Fruit fly (Drosophila melanogaster): Measurements from ENCODE around the gene CG3308.

Gene CG3308

dm6 chr3R:21273427-21274038, at the start of gene CG3308:
TSS of gene CG3308 (minus strand) at chr3R:21273817.
- no peak for TF ChIP-seq dl (GFP tag; optimal IDR thresholded peaks at IDR 0.05; ENCODE audit: insufficient read depth in 1 of 2, partially characterized antibody in 2 of 2)
- peak; percentile 51 for TF ChIP-seq fru (GFP tag; optimal IDR thresholded peaks at IDR 0.05)
- TF ChIP-seq Hnf4 (GFP tag; optimal IDR thresholded peaks at IDR 0.05) = peak; percentile 75
- TF ChIP-seq brk (GFP tag; optimal IDR thresholded peaks at IDR 0.05) = no peak
- peak; percentile 18 for TF ChIP-seq psq (GFP tag; optimal IDR thresholded peaks at IDR 0.05)
- TF ChIP-seq Sp1 (GFP tag; optimal IDR thresholded peaks at IDR 0.05) = peak; percentile 22
- no peak for TF ChIP-seq CrebA (GFP tag; optimal IDR thresholded peaks at IDR 0.05; ENCODE audit: borderline replicate concordance)
- peak; percentile 5 for TF ChIP-seq br (GFP tag; optimal IDR thresholded peaks at IDR 0.05)
- no peak for TF ChIP-seq Rel (GFP tag; optimal IDR thresholded peaks at IDR 0.05)
- peak; percentile 51 for TF ChIP-seq Rel (tag; optimal IDR thresholded peaks at IDR 0.05)
- peak; percentile 57 for TF ChIP-seq rgr (GFP tag; optimal IDR thresholded peaks at IDR 0.05)
- TF ChIP-seq Jra (GFP tag; optimal IDR thresholded peaks at IDR 0.05) = peak; percentile 43
- peak; percentile 33 for TF ChIP-seq OdsH (GFP tag; optimal IDR thresholded peaks at IDR 0.05)
- peak; percentile 35 for TF ChIP-seq HLH106 (tag; optimal IDR thresholded peaks at IDR 0.05)
- TF ChIP-seq h (GFP tag; optimal IDR thresholded peaks at IDR 0.05) = peak; percentile 61
- TF ChIP-seq Myc (optimal IDR thresholded peaks at IDR 0.05) = no peak
- TF ChIP-seq GATAd (GFP tag; optimal IDR thresholded peaks at IDR 0.05) = peak; percentile 59
- peak; percentile 85 for TF ChIP-seq Hr83 (GFP tag; optimal IDR thresholded peaks at IDR 0.05; ENCODE audit: poor library complexity, severe bottlenecking)
- TF ChIP-seq pan (optimal IDR thresholded peaks at IDR 0.05) = no peak
- peak; percentile 8 for TF ChIP-seq sv (GFP tag; optimal IDR thresholded peaks at IDR 0.05)
- peak in 1 of 2 experiments; percentile 65 for TF ChIP-seq foxo (GFP tag; optimal IDR thresholded peaks at IDR 0.05)
- TF ChIP-seq sage (GFP tag; optimal IDR thresholded peaks at IDR 0.05) = peak; percentile 3

dm6 chr3R:21319120-21319519, 45.5 kb upstream of the CG3308 start:
- no peak for TF ChIP-seq dl (GFP tag; optimal IDR thresholded peaks at IDR 0.05; ENCODE audit: insufficient read depth in 1 of 2, partially characterized antibody in 2 of 2)

dm6 chr3R:21297387-21297956, 23.9 kb upstream of the CG3308 start:
- TF ChIP-seq sv (GFP tag; optimal IDR thresholded peaks at IDR 0.05) (no peak), dl (GFP tag; optimal IDR thresholded peaks at IDR 0.05; ENCODE audit: insufficient read depth in 1 of 2, partially characterized antibody in 2 of 2) (peak; percentile 27 to 61), Hnf4 (GFP tag; optimal IDR thresholded peaks at IDR 0.05) (peak; percentile 51), Dif (GFP tag; optimal IDR thresholded peaks at IDR 0.05; ENCODE audit: partially characterized antibody) (peak; percentile 82), br (GFP tag; optimal IDR thresholded peaks at IDR 0.05) (peak; percentile 55), GATAd (GFP tag; optimal IDR thresholded peaks at IDR 0.05) (no peak), h (GFP tag; optimal IDR thresholded peaks at IDR 0.05) (peak; percentile 72), Mio (GFP tag; optimal IDR thresholded peaks at IDR 0.05) (no peak), dmrt93B (GFP tag; optimal IDR thresholded peaks at IDR 0.05) (no peak), brk (GFP tag; optimal IDR thresholded peaks at IDR 0.05) (peak; percentile 84), Sp1 (GFP tag; optimal IDR thresholded peaks at IDR 0.05) (no peak), psq (GFP tag; optimal IDR thresholded peaks at IDR 0.05) (peak; percentile 49), N (GFP tag; optimal IDR thresholded peaks at IDR 0.05) (no peak), ey (GFP tag; optimal IDR thresholded peaks at IDR 0.05) (no peak), CrebA (GFP tag; optimal IDR thresholded peaks at IDR 0.05; ENCODE audit: borderline replicate concordance) (peak; percentile 92), Hr78 (GFP tag; optimal IDR thresholded peaks at IDR 0.05) (no peak), OdsH (GFP tag; optimal IDR thresholded peaks at IDR 0.05) (peak; percentile 14), usp (GFP tag; optimal IDR thresholded peaks at IDR 0.05) (no peak), woc (GFP tag; optimal IDR thresholded peaks at IDR 0.05) (peak; percentile 1), sage (GFP tag; optimal IDR thresholded peaks at IDR 0.05) (peak; percentile 89), dsf (GFP tag; optimal IDR thresholded peaks at IDR 0.05; ENCODE audit: borderline replicate concordance) (peak; percentile 9), Hr83 (GFP tag; optimal IDR thresholded peaks at IDR 0.05; ENCODE audit: poor library complexity, severe bottlenecking) (peak; percentile 87), CG32264 (GFP tag; optimal IDR thresholded peaks at IDR 0.05) (peak; percentile 43), jim (GFP tag; optimal IDR thresholded peaks at IDR 0.05) (no peak), Rel (GFP tag; optimal IDR thresholded peaks at IDR 0.05) (no peak), Rel (tag; optimal IDR thresholded peaks at IDR 0.05) (peak; percentile 55), foxo (GFP tag; optimal IDR thresholded peaks at IDR 0.05) (peak in 1 of 2 experiments; percentile 2), Myc (optimal IDR thresholded peaks at IDR 0.05) (no peak), rgr (GFP tag; optimal IDR thresholded peaks at IDR 0.05) (peak; percentile 40), tai (GFP tag; optimal IDR thresholded peaks at IDR 0.05) (peak; percentile 61), pan (optimal IDR thresholded peaks at IDR 0.05) (no peak), HLH106 (tag; optimal IDR thresholded peaks at IDR 0.05) (no peak), Jra (GFP tag; optimal IDR thresholded peaks at IDR 0.05) (peak; percentile 68), Abd-B (GFP tag; optimal IDR thresholded peaks at IDR 0.05) (no peak), lola (GFP tag; optimal IDR thresholded peaks at IDR 0.05) (no peak), fru (GFP tag; optimal IDR thresholded peaks at IDR 0.05) (no peak), Vsx2 (GFP tag; optimal IDR thresholded peaks at IDR 0.05; ENCODE audit: partially characterized antibody) (no peak), CG9705 (GFP tag; optimal IDR thresholded peaks at IDR 0.05) (no peak), Dfd (GFP tag; optimal IDR thresholded peaks at IDR 0.05) (no peak)
